Fruit fly (Drosophila melanogaster): ENCODE measurements around the gene CG42489.

Gene CG42489

dm6 chr3R:8654666-8655065 lies at the start of gene CG42489:
TSS of gene CG42489 (minus strand) at chr3R:8654766.
- no peak for TF ChIP-seq psq (optimal IDR thresholded peaks at IDR 0.05)
- TF ChIP-seq EcR (GFP tag; optimal IDR thresholded peaks at IDR 0.05): no peak
- TF ChIP-seq usp (GFP tag; optimal IDR thresholded peaks at IDR 0.05): no peak
- TF ChIP-seq CG8478 (optimal IDR thresholded peaks at IDR 0.05): no peak
- TF ChIP-seq Dll (optimal IDR thresholded peaks at IDR 0.05): no peak
- no peak for TF ChIP-seq pan (optimal IDR thresholded peaks at IDR 0.05)

dm6 chr3R:8701197-8701596 lies 46.6 kb upstream of the CG42489 start:
- TF ChIP-seq psq (optimal IDR thresholded peaks at IDR 0.05) (no peak), CG8478 (optimal IDR thresholded peaks at IDR 0.05) (no peak), usp (GFP tag; optimal IDR thresholded peaks at IDR 0.05) (no peak), pan (optimal IDR thresholded peaks at IDR 0.05) (no peak), Dll (optimal IDR thresholded peaks at IDR 0.05) (no peak)

- TF ChIP-seq psq (optimal IDR thresholded peaks at IDR 0.05) (no peak), CG8478 (optimal IDR thresholded peaks at IDR 0.05) (no peak), Dll (optimal IDR thresholded peaks at IDR 0.05) (no peak), EcR (GFP tag; optimal IDR thresholded peaks at IDR 0.05) (no peak), pan (optimal IDR thresholded peaks at IDR 0.05) (no peak), usp (GFP tag; optimal IDR thresholded peaks at IDR 0.05) (no peak)
Measured at dm6 chr3R:8700660-8701059, 46.1 kb upstream of the CG42489 start.

dm6 chr3R:8699230-8699629 lies 44.7 kb upstream of the CG42489 start:
- TF ChIP-seq pan (optimal IDR thresholded peaks at IDR 0.05) (no peak), Dll (optimal IDR thresholded peaks at IDR 0.05) (no peak), CG8478 (optimal IDR thresholded peaks at IDR 0.05) (no peak), usp (GFP tag; optimal IDR thresholded peaks at IDR 0.05) (no peak), psq (optimal IDR thresholded peaks at IDR 0.05) (no peak), EcR (GFP tag; optimal IDR thresholded peaks at IDR 0.05) (no peak)

- TF ChIP-seq psq (optimal IDR thresholded peaks at IDR 0.05): no peak
- no peak for TF ChIP-seq pan (optimal IDR thresholded peaks at IDR 0.05)
- TF ChIP-seq Dll (optimal IDR thresholded peaks at IDR 0.05): no peak
- TF ChIP-seq EcR (GFP tag; optimal IDR thresholded peaks at IDR 0.05): no peak
- TF ChIP-seq CG8478 (optimal IDR thresholded peaks at IDR 0.05): no peak
Measured at dm6 chr3R:8697772-8698259, 43.2 kb upstream of the CG42489 start, which contains the start of gene hb. TSS of gene hb (minus strand) at chr3R:8697822.

- TF ChIP-seq pan (optimal IDR thresholded peaks at IDR 0.05) (no peak), usp (GFP tag; optimal IDR thresholded peaks at IDR 0.05) (no peak), psq (optimal IDR thresholded peaks at IDR 0.05) (no peak), EcR (GFP tag; optimal IDR thresholded peaks at IDR 0.05) (no peak), Dll (optimal IDR thresholded peaks at IDR 0.05) (no peak), CG8478 (optimal IDR thresholded peaks at IDR 0.05) (no peak)
Measured at dm6 chr3R:8694110-8694826, 39.7 kb upstream of the CG42489 start.

dm6 chr3R:8686446-8686845 lies 31.9 kb upstream of the CG42489 start:
- no peak for TF ChIP-seq Dll (optimal IDR thresholded peaks at IDR 0.05)
- TF ChIP-seq CG8478 (optimal IDR thresholded peaks at IDR 0.05): no peak
- TF ChIP-seq usp (GFP tag; optimal IDR thresholded peaks at IDR 0.05): no peak
- TF ChIP-seq pan (optimal IDR thresholded peaks at IDR 0.05): no peak
- no peak for TF ChIP-seq EcR (GFP tag; optimal IDR thresholded peaks at IDR 0.05)
- TF ChIP-seq psq (optimal IDR thresholded peaks at IDR 0.05): no peak

dm6 chr3R:8684328-8685177 lies 30.0 kb upstream of the CG42489 start, which contains the start of gene CG44227:
TSS of gene CG44227 (minus strand) at chr3R:8685176.
- TF ChIP-seq usp (GFP tag; optimal IDR thresholded peaks at IDR 0.05): no peak
- TF ChIP-seq EcR (GFP tag; optimal IDR thresholded peaks at IDR 0.05): no peak
- no peak for TF ChIP-seq Dll (optimal IDR thresholded peaks at IDR 0.05)
- TF ChIP-seq psq (optimal IDR thresholded peaks at IDR 0.05): no peak
- no peak for TF ChIP-seq pan (optimal IDR thresholded peaks at IDR 0.05)

dm6 chr3R:8683280-8683679 lies 28.7 kb upstream of the CG42489 start:
- TF ChIP-seq Dll (optimal IDR thresholded peaks at IDR 0.05): no peak
- no peak for TF ChIP-seq usp (GFP tag; optimal IDR thresholded peaks at IDR 0.05)
- no peak for TF ChIP-seq EcR (GFP tag; optimal IDR thresholded peaks at IDR 0.05)
- TF ChIP-seq psq (optimal IDR thresholded peaks at IDR 0.05): no peak
- TF ChIP-seq CG8478 (optimal IDR thresholded peaks at IDR 0.05): no peak
- TF ChIP-seq pan (optimal IDR thresholded peaks at IDR 0.05): no peak

dm6 chr3R:8680611-8681010 lies 26.0 kb upstream of the CG42489 start:
- TF ChIP-seq Dll (optimal IDR thresholded peaks at IDR 0.05): no peak
- no peak for TF ChIP-seq EcR (GFP tag; optimal IDR thresholded peaks at IDR 0.05)
- no peak for TF ChIP-seq usp (GFP tag; optimal IDR thresholded peaks at IDR 0.05)
- TF ChIP-seq psq (optimal IDR thresholded peaks at IDR 0.05): no peak
- no peak for TF ChIP-seq pan (optimal IDR thresholded peaks at IDR 0.05)
- TF ChIP-seq CG8478 (optimal IDR thresholded peaks at IDR 0.05): no peak

- TF ChIP-seq CG8478 (optimal IDR thresholded peaks at IDR 0.05): no peak
- no peak for TF ChIP-seq usp (GFP tag; optimal IDR thresholded peaks at IDR 0.05)
- no peak for TF ChIP-seq pan (optimal IDR thresholded peaks at IDR 0.05)
- TF ChIP-seq EcR (GFP tag; optimal IDR thresholded peaks at IDR 0.05): no peak
- TF ChIP-seq psq (optimal IDR thresholded peaks at IDR 0.05): no peak
Measured at dm6 chr3R:8679934-8680333, 25.4 kb upstream of the CG42489 start, which contains the start of gene CG33325. TSS of gene CG33325 (minus strand) at chr3R:8680034.

dm6 chr3R:8676560-8677000 lies 22.0 kb upstream of the CG42489 start, which contains the start of the genes Unc50, CG11755 and CG8043:
TSS of gene Unc50 (minus strand) at chr3R:8676613.
TSS of gene CG11755 (plus strand) at chr3R:8676915.
TSS of gene CG8043 (plus strand) at chr3R:8676915.
- TF ChIP-seq CG8478 (optimal IDR thresholded peaks at IDR 0.05) (no peak), usp (GFP tag; optimal IDR thresholded peaks at IDR 0.05) (no peak), Dll (optimal IDR thresholded peaks at IDR 0.05) (no peak)
